Worm (Caenorhabditis elegans): ENCODE results near the gene T24G10.2.

Gene T24G10.2

ce11 chrIII:5469090-5469489, 26.5 kb upstream of the T24G10.2 start:
- TF ChIP-seq tab-1 (GFP tag; IDR thresholded peaks at IDR 0.05) (no peak), ztf-29 (GFP tag; IDR thresholded peaks at IDR 0.05) (no peak), T22C8.4 (GFP tag; IDR thresholded peaks at IDR 0.05) (no peak), flt-1 (GFP tag; IDR thresholded peaks at IDR 0.05) (no peak), cog-1 (tag; optimal IDR thresholded peaks at IDR 0.05) (no peak), ref-1 (GFP tag; conservative IDR thresholded peaks at IDR 0.05) (no peak), klf-2 (GFP tag; conservative IDR thresholded peaks at IDR 0.05) (no peak), med-1 (GFP tag; optimal IDR thresholded peaks at IDR 0.05; ENCODE audit: insufficient read depth) (no peak)

- no peak for TF ChIP-seq ref-1 (GFP tag; conservative IDR thresholded peaks at IDR 0.05)
Observed at ce11 chrIII:5464850-5465249, 22.3 kb upstream of the T24G10.2 start.

ce11 chrIII:5464077-5464476, 21.5 kb upstream of the T24G10.2 start, which contains the start of gene F48E8.2:
F48E8.2 (plus strand) TSS chrIII:5464377.
- TF ChIP-seq ztf-29 (GFP tag; IDR thresholded peaks at IDR 0.05): no peak
- TF ChIP-seq ztf-23 (GFP tag; IDR thresholded peaks at IDR 0.05): no peak
- no peak for TF ChIP-seq cog-1 (tag; optimal IDR thresholded peaks at IDR 0.05)
- TF ChIP-seq flt-1 (GFP tag; IDR thresholded peaks at IDR 0.05): no peak

ce11 chrIII:5461079-5461478, 18.5 kb upstream of the T24G10.2 start, which contains the start of gene F48E8.3:
F48E8.3 (plus strand) TSS chrIII:5461379.
- TF ChIP-seq tab-1 (GFP tag; IDR thresholded peaks at IDR 0.05) (no peak), T22C8.4 (GFP tag; IDR thresholded peaks at IDR 0.05) (no peak), klf-2 (GFP tag; conservative IDR thresholded peaks at IDR 0.05) (no peak), cog-1 (tag; optimal IDR thresholded peaks at IDR 0.05) (no peak), ref-1 (GFP tag; conservative IDR thresholded peaks at IDR 0.05) (no peak), ztf-29 (GFP tag; IDR thresholded peaks at IDR 0.05) (no peak), med-1 (GFP tag; optimal IDR thresholded peaks at IDR 0.05; ENCODE audit: insufficient read depth) (no peak), flt-1 (GFP tag; IDR thresholded peaks at IDR 0.05) (no peak), ztf-23 (GFP tag; IDR thresholded peaks at IDR 0.05) (no peak)

- TF ChIP-seq ztf-29 (GFP tag; IDR thresholded peaks at IDR 0.05): no peak
Observed at ce11 chrIII:5453290-5453689, 10.7 kb upstream of the T24G10.2 start, which contains the start of gene F48E8.4. F48E8.4 (plus strand) TSS chrIII:5453590.

- no peak for TF ChIP-seq tab-1 (GFP tag; IDR thresholded peaks at IDR 0.05)
- TF ChIP-seq flt-1 (GFP tag; IDR thresholded peaks at IDR 0.05): no peak
- TF ChIP-seq klf-2 (GFP tag; conservative IDR thresholded peaks at IDR 0.05): no peak
- no peak for TF ChIP-seq cog-1 (tag; optimal IDR thresholded peaks at IDR 0.05)
- no peak for TF ChIP-seq ref-1 (GFP tag; conservative IDR thresholded peaks at IDR 0.05)
- TF ChIP-seq ztf-23 (GFP tag; IDR thresholded peaks at IDR 0.05): no peak
- no peak for TF ChIP-seq ztf-29 (GFP tag; IDR thresholded peaks at IDR 0.05)
- no peak for TF ChIP-seq med-1 (GFP tag; optimal IDR thresholded peaks at IDR 0.05; ENCODE audit: insufficient read depth)
- no peak for TF ChIP-seq T22C8.4 (GFP tag; IDR thresholded peaks at IDR 0.05)
Observed at ce11 chrIII:5450430-5450829, 7.9 kb upstream of the T24G10.2 start, which contains the start of gene paa-1. paa-1 (plus strand) TSS chrIII:5450730.

- TF ChIP-seq T22C8.4 (GFP tag; IDR thresholded peaks at IDR 0.05): peak; percentile 56
- no peak for TF ChIP-seq ztf-29 (GFP tag; IDR thresholded peaks at IDR 0.05)
Observed at ce11 chrIII:5449762-5450308, 7.3 kb upstream of the T24G10.2 start, which contains the start of gene F48E8.8. F48E8.8 (minus strand) TSS chrIII:5449812.

- TF ChIP-seq ref-1 (GFP tag; conservative IDR thresholded peaks at IDR 0.05): no peak
Observed at ce11 chrIII:5448177-5448576, 5.6 kb upstream of the T24G10.2 start, which contains the start of gene skpt-1. skpt-1 (minus strand) TSS chrIII:5448395.

- TF ChIP-seq ztf-23 (GFP tag; IDR thresholded peaks at IDR 0.05) (no peak), ztf-29 (GFP tag; IDR thresholded peaks at IDR 0.05) (no peak), T22C8.4 (GFP tag; IDR thresholded peaks at IDR 0.05) (no peak), flt-1 (GFP tag; IDR thresholded peaks at IDR 0.05) (no peak), cog-1 (tag; optimal IDR thresholded peaks at IDR 0.05) (no peak)
Observed at ce11 chrIII:5440540-5440939, 2.0 kb downstream of the T24G10.2 start, which contains the start of gene W03A5.6. W03A5.6 (minus strand) TSS chrIII:5440640.

ce11 chrIII:5438064-5438463, 4.5 kb downstream of the T24G10.2 start:
- TF ChIP-seq med-1 (GFP tag; optimal IDR thresholded peaks at IDR 0.05; ENCODE audit: insufficient read depth) (no peak), ref-1 (GFP tag; conservative IDR thresholded peaks at IDR 0.05) (no peak), ztf-29 (GFP tag; IDR thresholded peaks at IDR 0.05) (no peak), T22C8.4 (GFP tag; IDR thresholded peaks at IDR 0.05) (no peak), flt-1 (GFP tag; IDR thresholded peaks at IDR 0.05) (no peak)

- TF ChIP-seq ref-1 (GFP tag; conservative IDR thresholded peaks at IDR 0.05): no peak
- no peak for TF ChIP-seq klf-2 (GFP tag; conservative IDR thresholded peaks at IDR 0.05)
- no peak for TF ChIP-seq med-1 (GFP tag; optimal IDR thresholded peaks at IDR 0.05; ENCODE audit: insufficient read depth)
- TF ChIP-seq T22C8.4 (GFP tag; IDR thresholded peaks at IDR 0.05): no peak
- no peak for TF ChIP-seq flt-1 (GFP tag; IDR thresholded peaks at IDR 0.05)
- TF ChIP-seq ztf-23 (GFP tag; IDR thresholded peaks at IDR 0.05): no peak
- no peak for TF ChIP-seq cog-1 (tag; optimal IDR thresholded peaks at IDR 0.05)
- TF ChIP-seq ztf-29 (GFP tag; IDR thresholded peaks at IDR 0.05): no peak
- TF ChIP-seq tab-1 (GFP tag; IDR thresholded peaks at IDR 0.05): no peak
Observed at ce11 chrIII:5436306-5436705, 6.3 kb downstream of the T24G10.2 start.

Data from whole organism, midembryonic.